Fruit fly (Drosophila melanogaster) whole organism, adult: Measurements from ENCODE around the gene foxo.

Experiments used
- CG11617 ChIP-seq: fragments of 200-800 bp; sonication (Bioruptor generic); optimal IDR thresholded peaks from 2 replicates; lab custom pipeline; 2017; ENCODE audit warnings: mild to moderate bottlenecking, missing biosample characterization, missing genetic modification reagents, missing genetic modification characterization
- CG12768 ChIP-seq: fragments of 200-800 bp; sonication (Bioruptor generic); optimal IDR thresholded peaks from 2 replicates; lab custom pipeline; 2017; ENCODE audit warnings: missing biosample characterization, missing genetic modification characterization, mild to moderate bottlenecking, moderate library complexity, missing genetic modification reagents
- CG14711 ChIP-seq: fragments of 200-800 bp; sonication (Bioruptor generic); optimal IDR thresholded peaks from 2 replicates; lab custom pipeline; 2018; ENCODE audit warnings: missing biosample characterization, mild to moderate bottlenecking, missing genetic modification characterization, moderate library complexity
- CG1620 ChIP-seq: fragments of 200-800 bp; sonication (Bioruptor generic); optimal IDR thresholded peaks from 2 replicates; lab custom pipeline; 2016; ENCODE audit warnings: missing biosample characterization, missing genetic modification characterization
- CG33017 ChIP-seq: fragments of 200-800 bp; sonication (Bioruptor generic); optimal IDR thresholded peaks from 2 replicates; lab custom pipeline; 2018; ENCODE audit warnings: missing biosample characterization, mild to moderate bottlenecking, missing genetic modification characterization, moderate library complexity
- CG5204 ChIP-seq: fragments of 200-800 bp; sonication (Bioruptor generic); optimal IDR thresholded peaks from 2 replicates; lab custom pipeline; 2016; ENCODE audit warnings: missing biosample characterization, missing genetic modification characterization
- CG7045 ChIP-seq: fragments of 200-800 bp; sonication (Bioruptor generic); optimal IDR thresholded peaks from 2 replicates; lab custom pipeline; 2017; ENCODE audit warnings: missing biosample characterization, mild to moderate bottlenecking, missing genetic modification characterization
- CG7101 ChIP-seq: fragments of 200-800 bp; sonication (Bioruptor generic); optimal IDR thresholded peaks from 2 replicates; lab custom pipeline; 2018; ENCODE audit warnings: missing biosample characterization, mild to moderate bottlenecking, missing genetic modification characterization, moderate library complexity
- Clk ChIP-seq: fragments of 200-800 bp; sonication (Bioruptor generic); optimal IDR thresholded peaks from 2 replicates; lab custom pipeline; 2017; ENCODE audit warnings: missing biosample characterization, missing genetic modification characterization
- Crg-1 ChIP-seq: fragments of 200-800 bp; sonication (Bioruptor generic); optimal IDR thresholded peaks from 2 replicates; lab custom pipeline; 2016; ENCODE audit warnings: missing biosample characterization, missing genetic modification characterization
- Hr96 ChIP-seq: fragments of 200-800 bp; sonication (Bioruptor generic); optimal IDR thresholded peaks from 2 replicates; lab custom pipeline; 2016; ENCODE audit warnings: missing biosample characterization, missing genetic modification characterization
- Mnt ChIP-seq: fragments of 200-800 bp; sonication (Bioruptor generic); optimal IDR thresholded peaks from 2 replicates; lab custom pipeline; 2016; ENCODE audit warnings: missing biosample characterization, mild to moderate bottlenecking, missing genetic modification characterization
- bab1 ChIP-seq: fragments of 200-800 bp; sonication (Bioruptor generic); optimal IDR thresholded peaks from 3 replicates; lab custom pipeline; 2019; ENCODE audit warnings: missing biosample characterization, mild to moderate bottlenecking, missing genetic modification characterization, moderate library complexity
- cic ChIP-seq: fragments of 200-800 bp; sonication (Bioruptor generic); optimal IDR thresholded peaks from 2 replicates; lab custom pipeline; 2017; ENCODE audit warnings: missing biosample characterization, mild to moderate bottlenecking, missing genetic modification characterization, moderate library complexity
- cnc ChIP-seq, 2 experiments: fragments of >200 bp; optimal IDR thresholded peaks; 2 replicates each; lab custom pipeline; 2017
- kay ChIP-seq: fragments of 200-800 bp; sonication (Bioruptor generic); peaks from one replicate; lab custom pipeline; 2016; ENCODE audit warnings: missing biosample characterization, missing genetic modification characterization, borderline replicate concordance
- ovo ChIP-seq: fragments of 200-800 bp; sonication (Bioruptor generic); optimal IDR thresholded peaks from 2 replicates; lab custom pipeline; 2016; ENCODE audit warnings: missing biosample characterization, missing genetic modification characterization
- pad ChIP-seq: fragments of 200-800 bp; sonication (Bioruptor generic); optimal IDR thresholded peaks from 3 replicates; lab custom pipeline; 2017; ENCODE audit warnings: missing biosample characterization, missing genetic modification characterization, mild to moderate bottlenecking, moderate library complexity, missing genetic modification reagents
- tj ChIP-seq: fragments of 200-800 bp; sonication (Bioruptor generic); optimal IDR thresholded peaks from 3 replicates; lab custom pipeline; 2017; ENCODE audit warnings: missing biosample characterization, mild to moderate bottlenecking, missing genetic modification characterization, moderate library complexity
- toe ChIP-seq: fragments of 200-800 bp; sonication (Bioruptor generic); optimal IDR thresholded peaks from 2 replicates; lab custom pipeline; 2016; ENCODE audit warnings: missing biosample characterization, missing genetic modification characterization

The foxo gene

DNA sequence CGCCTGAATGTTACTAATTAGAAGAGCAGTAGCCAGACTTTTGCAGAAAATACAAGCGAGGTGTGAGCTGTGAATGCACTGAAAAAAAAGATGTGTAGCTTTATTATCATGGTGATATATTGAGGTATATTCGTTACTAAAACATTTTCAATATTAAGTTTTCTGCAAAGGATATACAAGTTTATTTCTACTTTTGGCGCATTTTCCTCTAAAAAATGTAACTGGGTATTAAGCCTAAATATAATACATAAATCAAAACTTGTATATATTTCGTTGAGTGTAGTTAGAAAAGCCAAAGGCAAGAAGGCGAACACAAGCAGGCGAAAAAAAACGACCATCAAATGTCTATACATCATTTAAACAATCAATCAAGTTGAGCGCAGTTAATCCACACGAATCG is 15.1 kb upstream of the foxo start:
- no peak for TF ChIP-seq Hr96 (GFP tag; lab: Kevin White, UChicago)
- TF ChIP-seq kay (GFP tag; lab: Kevin White, UChicago) = peak; percentile 67

- TF ChIP-seq CG33017 (no peak), Hr96 (GFP tag; lab: Kevin White, UChicago) (no peak), CG7101 (no peak), Clk (no peak), CG5204 (GFP tag; lab: Kevin White, UChicago) (no peak), cic (GFP tag; lab: Kevin White, UChicago) (no peak), ovo (no peak)
These were observed 12.3 kb upstream of the foxo start for dm6 chr3R:14044361-14044860.

dm6 chr3R:14048702-14049142 is 8.0 kb upstream of the foxo start:
- TF ChIP-seq Hr96 (GFP tag; lab: Kevin White, UChicago) (peak; percentile 22), bab1 (GFP tag; lab: Kevin White, UChicago) (no peak), CG11617 (GFP tag; lab: Kevin White, UChicago) (peak; percentile 72), kay (GFP tag; lab: Kevin White, UChicago) (no peak), Mnt (peak; percentile 13), CG7045 (GFP tag; lab: Kevin White, UChicago) (peak; percentile 28), CG14711 (tag; lab: Kevin White, UChicago) (peak; percentile 48), CG5204 (GFP tag; lab: Kevin White, UChicago) (peak; percentile 19), cic (GFP tag; lab: Kevin White, UChicago) (peak; percentile 49), Clk (no peak), CG7101 (peak; percentile 69), CG12768 (GFP tag; lab: Kevin White, UChicago) (peak; percentile 50), CG33017 (peak; percentile 68), pad (GFP tag; lab: Kevin White, UChicago) (peak; percentile 29), tj (GFP tag; lab: Kevin White, UChicago) (peak; percentile 33)

DNA sequence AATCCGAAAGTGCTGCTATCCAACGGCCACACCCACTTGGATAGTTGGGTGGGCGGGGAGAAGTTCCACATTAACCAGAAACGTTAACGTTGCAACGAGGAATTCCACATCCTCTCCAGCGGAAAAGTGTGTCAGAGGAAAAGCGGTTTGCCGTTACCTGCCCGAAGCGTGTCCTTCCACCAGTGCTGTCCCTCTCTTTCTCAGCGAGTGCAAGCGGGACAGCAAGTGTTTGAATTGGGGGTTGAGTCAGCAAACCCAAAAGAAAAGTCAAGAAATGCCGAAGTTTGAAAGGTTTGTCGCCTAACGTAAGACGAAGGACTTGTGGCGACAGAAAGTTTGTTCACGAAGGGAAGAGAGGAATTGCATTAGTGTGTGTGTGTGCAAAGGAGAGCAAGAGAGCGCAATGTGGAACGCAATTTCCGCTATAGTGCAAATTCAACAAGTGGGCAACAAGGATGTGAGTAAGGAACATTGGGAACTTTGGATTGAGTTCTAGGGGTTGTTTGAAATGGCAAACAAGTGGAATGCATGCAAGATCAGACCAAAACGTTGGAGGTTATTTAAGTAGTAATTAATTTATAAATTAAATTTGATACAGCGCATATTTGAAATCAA is 6.1 kb upstream of the foxo start:
- no peak for TF ChIP-seq CG12768 (GFP tag; lab: Kevin White, UChicago)
- TF ChIP-seq CG7045 (GFP tag; lab: Kevin White, UChicago) = no peak
- no peak for TF ChIP-seq ovo
- TF ChIP-seq bab1 (GFP tag; lab: Kevin White, UChicago) = no peak
- TF ChIP-seq CG33017 = no peak
- TF ChIP-seq CG1620 = no peak
- no peak for TF ChIP-seq Crg-1 (GFP tag; lab: Kevin White, UChicago)
- no peak for TF ChIP-seq pad (GFP tag; lab: Kevin White, UChicago)
- no peak for TF ChIP-seq Hr96 (GFP tag; lab: Kevin White, UChicago)
- no peak for TF ChIP-seq CG11617 (GFP tag; lab: Kevin White, UChicago)
- no peak for TF ChIP-seq Clk
- TF ChIP-seq Mnt = no peak
- TF ChIP-seq kay (GFP tag; lab: Kevin White, UChicago) = no peak
- TF ChIP-seq CG14711 (tag; lab: Kevin White, UChicago) = no peak
- no peak for TF ChIP-seq toe (GFP tag; lab: Kevin White, UChicago)
- no peak for TF ChIP-seq cnc (optimal IDR thresholded peaks at IDR 0.05; lab: Kevin White, UChicago)

DNA sequence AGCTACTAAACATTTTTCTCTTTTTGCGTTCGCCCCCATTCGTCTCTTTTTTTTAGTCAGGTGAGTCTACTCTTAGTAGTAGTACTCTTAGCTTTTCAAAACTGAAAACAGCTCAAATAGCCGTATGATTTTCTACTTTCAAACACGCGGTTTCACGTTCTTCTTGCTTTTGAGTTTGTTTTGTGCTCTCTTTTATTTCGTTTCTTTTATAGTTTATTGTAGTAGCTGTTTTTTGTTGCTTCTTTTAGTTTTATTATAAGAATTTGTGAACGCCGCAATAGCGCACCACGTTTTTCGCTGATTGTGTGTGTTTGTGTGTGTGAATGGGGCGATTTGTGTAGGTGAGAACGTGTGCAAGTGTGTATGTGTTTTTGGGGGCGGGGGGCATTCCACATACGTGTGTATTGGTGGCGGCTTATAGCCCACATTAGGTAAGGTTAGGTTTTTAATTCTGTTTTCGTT is 5.3 kb upstream of the foxo start:
- TF ChIP-seq bab1 (GFP tag; lab: Kevin White, UChicago) (peak; percentile 16), cic (GFP tag; lab: Kevin White, UChicago) (peak; percentile 99), CG7045 (GFP tag; lab: Kevin White, UChicago) (no peak), Hr96 (GFP tag; lab: Kevin White, UChicago) (peak; percentile 47), ovo (no peak), Clk (no peak), CG12768 (GFP tag; lab: Kevin White, UChicago) (peak; percentile 50), cnc (optimal IDR thresholded peaks at IDR 0.05; lab: Kevin White, UChicago) (no peak), CG33017 (peak; percentile 33), CG14711 (tag; lab: Kevin White, UChicago) (no peak), CG7101 (peak; percentile 17), Mnt (peak; percentile 97), pad (GFP tag; lab: Kevin White, UChicago) (peak; percentile 6), CG1620 (no peak), CG5204 (GFP tag; lab: Kevin White, UChicago) (no peak), CG11617 (GFP tag; lab: Kevin White, UChicago) (peak; percentile 3), Crg-1 (GFP tag; lab: Kevin White, UChicago) (no peak), kay (GFP tag; lab: Kevin White, UChicago) (peak; percentile 97), toe (GFP tag; lab: Kevin White, UChicago) (no peak), tj (GFP tag; lab: Kevin White, UChicago) (peak; percentile 92)

- TF ChIP-seq bab1 (GFP tag; lab: Kevin White, UChicago) (no peak), Hr96 (GFP tag; lab: Kevin White, UChicago) (peak; percentile 71), CG7045 (GFP tag; lab: Kevin White, UChicago) (peak; percentile 84), ovo (no peak), cnc (optimal IDR thresholded peaks at IDR 0.05; lab: Kevin White, UChicago) (no peak), CG11617 (GFP tag; lab: Kevin White, UChicago) (peak; percentile 58), CG14711 (tag; lab: Kevin White, UChicago) (peak; percentile 61), CG12768 (GFP tag; lab: Kevin White, UChicago) (peak; percentile 66), Mnt (peak; percentile 81), toe (GFP tag; lab: Kevin White, UChicago) (peak; percentile 62), CG1620 (no peak), CG7101 (peak; percentile 75), cic (GFP tag; lab: Kevin White, UChicago) (no peak), Crg-1 (GFP tag; lab: Kevin White, UChicago) (peak; percentile 14), tj (GFP tag; lab: Kevin White, UChicago) (no peak), kay (GFP tag; lab: Kevin White, UChicago) (peak; percentile 6), CG5204 (GFP tag; lab: Kevin White, UChicago) (peak; percentile 83), pad (GFP tag; lab: Kevin White, UChicago) (peak; percentile 49), Clk (peak; percentile 24), CG33017 (peak; percentile 74)
These were observed 4.3 kb upstream of the foxo start for dm6 chr3R:14052182-14053036.
